Worm (Caenorhabditis elegans): ENCODE measurements around the gene F28H6.4.

F28H6.4 gene

ce11 chrX:14179488-14179887 is 51.8 kb downstream of the F28H6.4 start:
- no peak for TF ChIP-seq sox-2 (GFP tag; IDR thresholded peaks at IDR 0.05)
- TF ChIP-seq ceh-2 (tag; optimal IDR thresholded peaks at IDR 0.05): no peak
- no peak for TF ChIP-seq tbx-7 (tag; optimal IDR thresholded peaks at IDR 0.05)
- TF ChIP-seq Y22D7AL.16 (tag; optimal IDR thresholded peaks at IDR 0.05): no peak

- no peak for TF ChIP-seq ceh-22 (tag; optimal IDR thresholded peaks at IDR 0.05)
- no peak for TF ChIP-seq mec-3 (tag; optimal IDR thresholded peaks at IDR 0.05; ENCODE audit: borderline replicate concordance)
- no peak for TF ChIP-seq elt-2 (tag; optimal IDR thresholded peaks at IDR 0.05)
- no peak for TF ChIP-seq unc-86 (tag; optimal IDR thresholded peaks at IDR 0.05)
- no peak for TF ChIP-seq K09A11.1 (tag; optimal IDR thresholded peaks at IDR 0.05; ENCODE audit: insufficient read depth)
- TF ChIP-seq ztf-16 (tag; optimal IDR thresholded peaks at IDR 0.05): no peak
- TF ChIP-seq ceh-30 (tag; optimal IDR thresholded peaks at IDR 0.05): no peak
- TF ChIP-seq hlh-30 (tag; optimal IDR thresholded peaks at IDR 0.05; ENCODE audit: insufficient read depth): no peak
- no peak for TF ChIP-seq tbx-7 (tag; optimal IDR thresholded peaks at IDR 0.05)
- no peak for TF ChIP-seq tbx-2 (tag; optimal IDR thresholded peaks at IDR 0.05)
- TF ChIP-seq gmeb-2 (tag; optimal IDR thresholded peaks at IDR 0.05): no peak
- TF ChIP-seq unc-42 (tag; optimal IDR thresholded peaks at IDR 0.05): no peak
- TF ChIP-seq sox-4 (tag; optimal IDR thresholded peaks at IDR 0.05): no peak
- TF ChIP-seq ceh-18 (tag; optimal IDR thresholded peaks at IDR 0.05): no peak
- no peak for TF ChIP-seq ahr-1 (tag; optimal IDR thresholded peaks at IDR 0.05)
- TF ChIP-seq pax-1 (tag; optimal IDR thresholded peaks at IDR 0.05): no peak
- TF ChIP-seq hlh-6 (tag; optimal IDR thresholded peaks at IDR 0.05): no peak
- TF ChIP-seq npax-4 (tag; optimal IDR thresholded peaks at IDR 0.05): no peak
- TF ChIP-seq dve-1 (tag; optimal IDR thresholded peaks at IDR 0.05): no peak
- TF ChIP-seq pqm-1 (tag; optimal IDR thresholded peaks at IDR 0.05): no peak
Measured at ce11 chrX:14180151-14180550, 52.5 kb downstream of the F28H6.4 start, which contains the start of gene C37E2.3. Gene C37E2.3 (plus strand): TSS chrX:14180451.

ce11 chrX:14182514-14182913 is 54.8 kb downstream of the F28H6.4 start:
- TF ChIP-seq ref-2 (tag; optimal IDR thresholded peaks at IDR 0.05): no peak
- TF ChIP-seq pat-9 (tag; optimal IDR thresholded peaks at IDR 0.05): no peak
- TF ChIP-seq ceh-2 (tag; optimal IDR thresholded peaks at IDR 0.05): no peak
- TF ChIP-seq syd-9 (tag; optimal IDR thresholded peaks at IDR 0.05): no peak
- TF ChIP-seq eyg-1 (tag; optimal IDR thresholded peaks at IDR 0.05): no peak
- TF ChIP-seq ceh-19 (GFP tag; optimal IDR thresholded peaks at IDR 0.05): no peak
- no peak for TF ChIP-seq dve-1 (tag; optimal IDR thresholded peaks at IDR 0.05)
- no peak for TF ChIP-seq hlh-30 (tag; optimal IDR thresholded peaks at IDR 0.05; ENCODE audit: insufficient read depth)
- TF ChIP-seq ceh-14 (tag; optimal IDR thresholded peaks at IDR 0.05): no peak
- TF ChIP-seq dmd-4 (tag; optimal IDR thresholded peaks at IDR 0.05; ENCODE audit: borderline replicate concordance): no peak
- TF ChIP-seq ceh-22 (tag; optimal IDR thresholded peaks at IDR 0.05): no peak
- TF ChIP-seq ama-1 (optimal IDR thresholded peaks at IDR 0.05): no peak
- no peak for TF ChIP-seq che-1 (tag; optimal IDR thresholded peaks at IDR 0.05)
- TF ChIP-seq C38D4.7 (GFP tag; optimal IDR thresholded peaks at IDR 0.05): no peak
- TF ChIP-seq lin-11 (tag; optimal IDR thresholded peaks at IDR 0.05): no peak

All from whole organism, late embryonic.